Fruit fly (Drosophila melanogaster) whole organism, embryonic: Measurements from ENCODE around the gene Phyhd1.

Experiments
- CG10366 ChIP-seq: fragments of 200-800 bp; sonication (Bioruptor generic); IDR thresholded peaks from 2 replicates; pipeline ENCODE4 v1.3.6; 2022; ENCODE audit warnings: missing biosample characterization, missing genetic modification characterization
- en ChIP-seq: fragments of 200-800 bp; sonication (Bioruptor generic); optimal IDR thresholded peaks from 2 replicates; lab custom pipeline; 2016; ENCODE audit warnings: missing biosample characterization, missing genetic modification characterization

The Phyhd1 gene

DNA sequence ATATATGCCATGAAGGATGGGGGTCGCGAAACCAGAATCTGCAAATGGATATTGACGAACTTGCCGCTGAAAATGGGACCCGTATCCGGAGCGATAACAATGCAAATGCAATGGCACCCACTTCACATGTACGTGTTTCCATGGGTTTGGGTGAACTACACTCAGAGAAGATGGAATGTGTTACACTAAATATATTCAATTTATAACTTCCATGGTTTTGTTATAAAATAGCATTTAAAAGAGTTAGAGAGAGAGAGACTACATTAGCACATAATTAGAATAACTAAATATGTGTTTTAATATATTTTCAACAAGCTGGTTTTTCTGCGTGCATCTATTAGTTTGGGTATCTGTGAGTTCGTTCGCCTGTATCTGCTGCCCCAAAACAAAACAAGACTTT, 52.5 kb downstream of the Phyhd1 start (continued):
- TF ChIP-seq en (GFP tag; lab: Kevin White, UChicago) (no peak), CG10366 (GFP tag; lab: Robert Waterston, UW) (peak; percentile 46; the same call in 1 of the 2 replicates)
